Worm (Caenorhabditis elegans) whole organism, L4 larva: ENCODE measurements around the gene T24C12.4.
A peak's percentile ranks its signal among the peaks of the same experiment; 100 is the strongest.

Experiments used
- D1046.2 ChIP-seq: fragments of 200-800 bp; sonication (Bioruptor generic); IDR thresholded peaks from 2 replicates; pipeline ENCODE4 v1.3.6; 2022; ENCODE audit warnings: missing genetic modification characterization, missing compliant biosample characterization
- F26F4.8 ChIP-seq: fragments of 200-800 bp; sonication (Bioruptor generic); conservative IDR thresholded peaks from 2 replicates; pipeline ENCODE4 v1.3.6; 2022; ENCODE audit warnings: missing genetic modification characterization, missing compliant biosample characterization
- F49E8.2 ChIP-seq: sonication (generic microtip); optimal IDR thresholded peaks from 2 replicates; lab custom pipeline; 2016; ENCODE audit warnings: missing compliant biosample characterization, mild to moderate bottlenecking, missing genetic modification characterization, borderline replicate concordance
- R02D3.7 ChIP-seq: fragments of 150-350 bp; sonication (generic microtip); optimal IDR thresholded peaks from 3 replicates; lab custom pipeline; 2014; ENCODE audit warnings: missing biosample characterization, missing genetic modification characterization
- Y105C5A.15 ChIP-seq: fragments of 200-800 bp; sonication (Bioruptor generic); IDR thresholded peaks from 2 replicates; pipeline ENCODE4 v1.3.6; 2022; ENCODE audit warnings: missing genetic modification characterization, missing compliant biosample characterization
- Y5F2A.4 ChIP-seq: fragments of 200-800 bp; sonication (Bioruptor generic); optimal IDR thresholded peaks from 2 replicates; lab custom pipeline; 2018; ENCODE audit warnings: mild to moderate bottlenecking, missing genetic modification characterization, missing compliant biosample characterization
- ZK546.5 ChIP-seq, 2 experiments: sonication (generic microtip); optimal IDR thresholded peaks; 2 replicates each; lab custom pipeline; 2017; ENCODE audit warnings: missing biosample characterization in 2 of 2, missing genetic modification characterization in 2 of 2
- aha-1 ChIP-seq: fragments of 150-350 bp; peaks from one replicate; lab custom pipeline; 2014; ENCODE audit warnings: missing biosample characterization, missing genetic modification characterization
- aly-2 ChIP-seq: sonication (generic microtip); optimal IDR thresholded peaks from 2 replicates; lab custom pipeline; 2018; ENCODE audit warnings: missing biosample characterization, missing genetic modification characterization
- ama-1 ChIP-seq: fragments of 150-350 bp; optimal IDR thresholded peaks from 2 replicates; lab custom pipeline; 2014; ENCODE audit warnings: inconsistent platforms, mixed read lengths
- arid-1 ChIP-seq: fragments of 200-800 bp; sonication (Bioruptor generic); conservative IDR thresholded peaks from 2 replicates; pipeline ENCODE4 v1.3.6; 2022; ENCODE audit warnings: missing genetic modification reagents, missing genetic modification characterization, missing compliant biosample characterization
- attf-4 ChIP-seq: sonication (generic microtip); optimal IDR thresholded peaks from 3 replicates; lab custom pipeline; 2017; ENCODE audit warnings: missing biosample characterization, missing genetic modification characterization
- ceh-62 ChIP-seq: sonication (generic microtip); optimal IDR thresholded peaks from 2 replicates; lab custom pipeline; 2017; ENCODE audit warnings: missing biosample characterization, missing genetic modification characterization
- ces-1 ChIP-seq: fragments of 150-350 bp; sonication (generic microtip); optimal IDR thresholded peaks from 4 replicates; lab custom pipeline; 2014; ENCODE audit warnings: missing biosample characterization, missing genetic modification reagents, missing genetic modification characterization
- ctbp-1 ChIP-seq: fragments of 200-800 bp; sonication (Bioruptor generic); IDR thresholded peaks from 2 replicates; pipeline ENCODE4 v1.3.6; 2022; ENCODE audit warnings: missing genetic modification reagents, missing genetic modification characterization, missing compliant biosample characterization
- dmd-6 ChIP-seq: fragments of 200-800 bp; sonication (Bioruptor generic); IDR thresholded peaks from 2 replicates; pipeline ENCODE4 v1.3.6; 2022; ENCODE audit warnings: missing genetic modification reagents, missing genetic modification characterization, missing compliant biosample characterization
- dmd-8 ChIP-seq: fragments of 200-800 bp; sonication (Bioruptor generic); IDR thresholded peaks from 2 replicates; pipeline ENCODE4 v1.3.6; 2022; ENCODE audit warnings: missing genetic modification characterization, missing compliant biosample characterization
- dve-1 ChIP-seq: sonication (generic microtip); optimal IDR thresholded peaks from 2 replicates; lab custom pipeline; 2017; ENCODE audit warnings: antibody characterized with exemption, mild to moderate bottlenecking, missing genetic modification characterization, missing compliant biosample characterization; ENCODE audit not compliant: insufficient read depth
- fos-1 ChIP-seq: fragments of 150-350 bp; optimal IDR thresholded peaks from 2 replicates; lab custom pipeline; 2014; ENCODE audit warnings: missing biosample characterization, missing genetic modification characterization
- gei-8 ChIP-seq: fragments of 200-800 bp; sonication (Bioruptor generic); optimal IDR thresholded peaks from 2 replicates; lab custom pipeline; 2018; ENCODE audit warnings: mild to moderate bottlenecking, missing genetic modification characterization, missing compliant biosample characterization
- hif-1 ChIP-seq, 2 experiments: sonication (generic microtip); optimal IDR thresholded peaks; 2 replicates each; lab custom pipeline; 2016 to 2017; ENCODE audit warnings: missing compliant biosample characterization in 2 of 2, missing genetic modification characterization in 2 of 2, missing genetic modification reagents in 2 of 2, missing genotype in 2 of 2, mild to moderate bottlenecking in 1 of 2
- hlh-11 ChIP-seq: fragments of 200-800 bp; sonication (Bioruptor generic); optimal IDR thresholded peaks from 2 replicates; lab custom pipeline; 2018; ENCODE audit warnings: mild to moderate bottlenecking, missing genetic modification characterization, missing compliant biosample characterization
- hlh-30 ChIP-seq: sonication (generic microtip); optimal IDR thresholded peaks from 2 replicates; lab custom pipeline; 2017; ENCODE audit warnings: antibody characterized with exemption, mild to moderate bottlenecking, missing genetic modification characterization, missing compliant biosample characterization; ENCODE audit not compliant: insufficient read depth
- hmg-1.1 ChIP-seq: fragments of 200-800 bp; sonication (Bioruptor generic); IDR thresholded peaks from 2 replicates; pipeline ENCODE4 v1.3.6; 2022; ENCODE audit warnings: missing genetic modification reagents, missing genetic modification characterization, missing compliant biosample characterization
- jun-1 ChIP-seq: fragments of 150-350 bp; optimal IDR thresholded peaks from 2 replicates; lab custom pipeline; 2014; ENCODE audit warnings: missing biosample characterization, missing genetic modification reagents, missing genetic modification characterization
- lim-7 ChIP-seq: fragments of 200-800 bp; sonication (Bioruptor generic); IDR thresholded peaks from 2 replicates; pipeline ENCODE4 v1.3.6; 2022; ENCODE audit warnings: missing genetic modification characterization, missing compliant biosample characterization
- lin-1 ChIP-seq: fragments of 200-800 bp; sonication (Bioruptor generic); IDR thresholded peaks from 2 replicates; pipeline ENCODE4 v1.3.6; 2022; ENCODE audit warnings: missing genetic modification reagents, missing genetic modification characterization, missing compliant biosample characterization
- lin-13 ChIP-seq: fragments of 150-350 bp; optimal IDR thresholded peaks from 2 replicates; lab custom pipeline; 2014; ENCODE audit warnings: missing biosample characterization, missing genetic modification reagents, missing genetic modification characterization
- madf-5 ChIP-seq, 2 experiments: fragments of 200-800 bp; sonication (Bioruptor generic); IDR thresholded peaks; 2 replicates each; pipeline ENCODE4 v1.3.6; 2022; ENCODE audit warnings: missing compliant biosample characterization in 2 of 2, missing genetic modification characterization in 2 of 2
- mdt-29 ChIP-seq: fragments of 200-800 bp; sonication (Bioruptor generic); IDR thresholded peaks from 2 replicates; pipeline ENCODE4 v1.3.6; 2022; ENCODE audit warnings: missing genetic modification reagents, missing genetic modification characterization, missing compliant biosample characterization
- nhr-10 ChIP-seq: fragments of 150-350 bp; optimal IDR thresholded peaks from 2 replicates; lab custom pipeline; 2014; ENCODE audit warnings: missing biosample characterization, missing genetic modification characterization
- nhr-102 ChIP-seq: sonication (generic microtip); optimal IDR thresholded peaks from 2 replicates; lab custom pipeline; 2016; ENCODE audit warnings: mild to moderate bottlenecking, missing genetic modification characterization, moderate library complexity, missing compliant biosample characterization
- nhr-11 ChIP-seq: fragments of 150-350 bp; optimal IDR thresholded peaks from 2 replicates; lab custom pipeline; 2014; ENCODE audit warnings: missing biosample characterization, missing genetic modification characterization
- nhr-111 ChIP-seq: fragments of 200-800 bp; sonication (Bioruptor generic); optimal IDR thresholded peaks from 2 replicates; lab custom pipeline; 2018; ENCODE audit warnings: mild to moderate bottlenecking, missing genetic modification characterization, missing compliant biosample characterization
- nhr-41 ChIP-seq: fragments of 200-800 bp; sonication (Bioruptor generic); IDR thresholded peaks from 2 replicates; pipeline ENCODE4 v1.3.6; 2022; ENCODE audit warnings: missing genetic modification reagents, missing genetic modification characterization, missing compliant biosample characterization
- nhr-42 ChIP-seq: fragments of 200-800 bp; sonication (Bioruptor generic); IDR thresholded peaks from 2 replicates; pipeline ENCODE4 v1.3.6; 2022; ENCODE audit warnings: missing genetic modification characterization, missing compliant biosample characterization
- pha-4 ChIP-seq, 2 experiments: fragments of 150-350 bp in 1 of 2; fragments of 200-800 bp in 1 of 2; sonication (Bioruptor generic) in 1 of 2; IDR thresholded peaks in 1 of 2; optimal IDR thresholded peaks in 1 of 2; 2 replicates each; pipeline versions ENCODE4 v1.3.6 to Lab custom; 2014 to 2022; ENCODE audit warnings: missing genetic modification characterization in 2 of 2, missing genetic modification reagents in 2 of 2, missing biosample characterization in 1 of 2, missing compliant biosample characterization in 1 of 2
- php-3 ChIP-seq: fragments of 200-800 bp; sonication (Bioruptor generic); IDR thresholded peaks from 2 replicates; pipeline ENCODE4 v1.3.6; 2022; ENCODE audit warnings: missing genetic modification reagents, missing genetic modification characterization, missing compliant biosample characterization
- sdz-12 ChIP-seq: fragments of 200-800 bp; sonication (Bioruptor generic); optimal IDR thresholded peaks from 2 replicates; lab custom pipeline; 2018; ENCODE audit warnings: mild to moderate bottlenecking, missing genetic modification characterization, missing compliant biosample characterization
- set-16 ChIP-seq: fragments of 200-800 bp; sonication (Bioruptor generic); IDR thresholded peaks from 2 replicates; pipeline ENCODE4 v1.3.6; 2022; ENCODE audit warnings: missing genetic modification reagents, missing genetic modification characterization, missing compliant biosample characterization
- spr-1 ChIP-seq: sonication (generic microtip); optimal IDR thresholded peaks from 2 replicates; lab custom pipeline; 2016; ENCODE audit warnings: mild to moderate bottlenecking, missing genetic modification characterization, missing compliant biosample characterization
- tag-97 ChIP-seq: fragments of 200-800 bp; sonication (Bioruptor generic); IDR thresholded peaks from 2 replicates; pipeline ENCODE4 v1.3.6; 2022; ENCODE audit warnings: missing genetic modification characterization, missing compliant biosample characterization
- unc-62 ChIP-seq, 3 experiments: fragments of 150-350 bp in 1 of 3; sonication (generic microtip); optimal IDR thresholded peaks in 2 of 3; peaks in 1 of 3; 1 replicate in 1 of 3; 2 replicates in 2 of 3; lab custom pipeline; 2014 to 2017; ENCODE audit warnings: missing biosample characterization in 3 of 3, missing genetic modification characterization in 3 of 3, missing genetic modification reagents in 3 of 3, missing genotype in 1 of 3
- zag-1 ChIP-seq: fragments of 150-350 bp; optimal IDR thresholded peaks from 2 replicates; lab custom pipeline; 2014; ENCODE audit warnings: missing biosample characterization, missing genetic modification characterization
- zfp-2 ChIP-seq: sonication (generic microtip); optimal IDR thresholded peaks from 2 replicates; lab custom pipeline; 2016; ENCODE audit warnings: mild to moderate bottlenecking, missing genetic modification characterization, missing compliant biosample characterization
- ztf-7 ChIP-seq: fragments of 150-350 bp; optimal IDR thresholded peaks from 2 replicates; lab custom pipeline; 2014; ENCODE audit warnings: missing biosample characterization, missing genetic modification characterization

Gene T24C12.4

ce11 chrX:2204963-2205362 lies at the start of gene T24C12.4:
Gene T24C12.4 (minus strand): TSS chrX:2205063.
- TF ChIP-seq ZK546.5 (tag; optimal IDR thresholded peaks at IDR 0.05; lab: Kevin White, UChicago) (no peak), dmd-6 (GFP tag; lab: Robert Waterston, UW) (no peak), nhr-102 (tag; lab: Kevin White, UChicago) (no peak), lin-1 (GFP tag; lab: Robert Waterston, UW) (no peak), nhr-11 (no peak)

- no peak for TF ChIP-seq lim-7 (GFP tag; lab: Robert Waterston, UW)
- TF ChIP-seq mdt-29 (GFP tag; lab: Robert Waterston, UW): no peak
- no peak for TF ChIP-seq lin-13
- no peak for TF ChIP-seq php-3 (GFP tag; lab: Robert Waterston, UW)
- no peak for TF ChIP-seq D1046.2 (GFP tag; lab: Robert Waterston, UW)
- TF ChIP-seq attf-4: no peak
- no peak for TF ChIP-seq gei-8 (GFP tag; lab: Kevin White, UChicago)
- TF ChIP-seq fos-1: no peak
- TF ChIP-seq aha-1 (tag; lab: Kevin White, UChicago): no peak
- TF ChIP-seq dmd-8 (GFP tag; lab: Robert Waterston, UW): no peak
- TF ChIP-seq ces-1 (GFP tag; lab: Kevin White, UChicago): no peak
- TF ChIP-seq Y5F2A.4 (GFP tag; lab: Kevin White, UChicago): no peak
Measured at ce11 chrX:2246908-2247307, 42.0 kb upstream of the T24C12.4 start, which contains the start of gene AH9.1. Gene AH9.1 (minus strand): TSS chrX:2247008.

- TF ChIP-seq R02D3.7: no peak
- TF ChIP-seq unc-62 (GFP tag; optimal IDR thresholded peaks at IDR 0.05 in 1 of 2; lab: Kevin White, UChicago): peak in 1 of 2 experiments; percentile 97
- TF ChIP-seq unc-62 (tag; optimal IDR thresholded peaks at IDR 0.05; lab: Kevin White, UChicago): no peak
- TF ChIP-seq hlh-30: peak; percentile 94
- peak; percentile 100 for TF ChIP-seq D1046.2 (GFP tag; lab: Robert Waterston, UW)
- TF ChIP-seq spr-1 (tag; lab: Kevin White, UChicago): peak; percentile 91
- peak; percentile 66 for TF ChIP-seq nhr-10 (tag; lab: Kevin White, UChicago)
- TF ChIP-seq hlh-11 (tag; lab: Kevin White, UChicago): peak; percentile 96
- no peak for TF ChIP-seq aly-2 (tag; lab: Kevin White, UChicago)
- TF ChIP-seq nhr-41 (GFP tag; lab: Robert Waterston, UW): no peak
- TF ChIP-seq madf-5 (GFP tag; IDR thresholded peaks at IDR 0.05; lab: Robert Waterston, UW): no peak
- TF ChIP-seq dve-1 (tag; lab: Kevin White, UChicago): peak; percentile 99
- TF ChIP-seq ztf-7 (tag; lab: Kevin White, UChicago): peak; percentile 88
- peak; percentile 84 for TF ChIP-seq jun-1 (tag; lab: Kevin White, UChicago)
- TF ChIP-seq ama-1 (lab: Kevin White, UChicago): peak; percentile 73
- peak; percentile 96 for TF ChIP-seq zfp-2 (tag; lab: Kevin White, UChicago)
- peak; percentile 21; the same call in 1 of the 2 replicates for TF ChIP-seq set-16
- TF ChIP-seq hif-1 (tag; optimal IDR thresholded peaks at IDR 0.05; lab: Kevin White, UChicago): peak in 1 of 2 experiments; percentile 88
- TF ChIP-seq ctbp-1 (GFP tag; lab: Robert Waterston, UW): peak; percentile 91
- peak; percentile 94 for TF ChIP-seq nhr-102 (tag; lab: Kevin White, UChicago)
- peak; percentile 36 for TF ChIP-seq attf-4
- TF ChIP-seq nhr-42 (GFP tag; lab: Robert Waterston, UW): peak; percentile 92
- no peak; the same call in none of the 2 replicates for TF ChIP-seq arid-1
- TF ChIP-seq tag-97 (GFP tag; lab: Robert Waterston, UW): no peak
- TF ChIP-seq F49E8.2 (tag; lab: Kevin White, UChicago): no peak
- TF ChIP-seq F26F4.8 (GFP tag; lab: Robert Waterston, UW): no peak
- TF ChIP-seq fos-1: no peak
- TF ChIP-seq zag-1 (tag; lab: Kevin White, UChicago): peak; percentile 73
- TF ChIP-seq aha-1 (tag; lab: Kevin White, UChicago): peak; percentile 100
- peak; percentile 86 for TF ChIP-seq pha-4 (GFP tag; IDR thresholded peaks at IDR 0.05; lab: Robert Waterston, UW)
- peak; percentile 96 for TF ChIP-seq pha-4 (tag; optimal IDR thresholded peaks at IDR 0.05; lab: Kevin White, UChicago)
- no peak for TF ChIP-seq sdz-12 (GFP tag; lab: Kevin White, UChicago)
- TF ChIP-seq hmg-1.1 (GFP tag; lab: Robert Waterston, UW): peak; percentile 94
- TF ChIP-seq nhr-111 (GFP tag; lab: Kevin White, UChicago): no peak
- TF ChIP-seq Y105C5A.15: no peak
- no peak for TF ChIP-seq ceh-62 (tag; lab: Kevin White, UChicago)
Measured at ce11 chrX:2242568-2243185, 37.8 kb upstream of the T24C12.4 start, which contains the start of gene rpl-11.2. Gene rpl-11.2 (minus strand): TSS chrX:2242618.
